Fruit fly (Drosophila melanogaster) whole organism: ENCODE measurements around the gene bsh.

ENCODE experiments used
- CG8478 ChIP-seq: fragments of >200 bp; optimal IDR thresholded peaks from 2 replicates; lab custom pipeline; 2018; ENCODE audit warnings: inconsistent platforms
- Dll ChIP-seq: fragments of >200 bp; optimal IDR thresholded peaks from 2 replicates; lab custom pipeline; 2017
- EcR ChIP-seq, 2 experiments: fragments of >200 bp; optimal IDR thresholded peaks; 2 replicates each; lab custom pipeline; 2017; ENCODE audit warnings: missing biosample characterization in 2 of 2, missing genetic modification characterization in 2 of 2, missing genetic modification reagents in 2 of 2
- pan ChIP-seq: fragments of >200 bp; optimal IDR thresholded peaks from 2 replicates; lab custom pipeline; 2017
- psq ChIP-seq: fragments of >200 bp; optimal IDR thresholded peaks from 2 replicates; lab custom pipeline; 2017
- usp ChIP-seq: fragments of >200 bp; optimal IDR thresholded peaks from 2 replicates; lab custom pipeline; 2017; ENCODE audit warnings: missing biosample characterization, missing genetic modification characterization, mixed read lengths

dm6 chr2L:19774278-19774677 is 5.4 kb upstream of the bsh start:
- TF ChIP-seq CG8478 (lab: Kevin White, UChicago) (no peak), Dll (lab: Kevin White, UChicago) (no peak), psq (lab: Kevin White, UChicago) (no peak), EcR (GFP tag; optimal IDR thresholded peaks at IDR 0.05; lab: Kevin White, UChicago) (no peak), usp (no peak), pan (lab: Kevin White, UChicago) (no peak)
